Worm (Caenorhabditis elegans): ENCODE data around the gene nhr-162.

DNA sequence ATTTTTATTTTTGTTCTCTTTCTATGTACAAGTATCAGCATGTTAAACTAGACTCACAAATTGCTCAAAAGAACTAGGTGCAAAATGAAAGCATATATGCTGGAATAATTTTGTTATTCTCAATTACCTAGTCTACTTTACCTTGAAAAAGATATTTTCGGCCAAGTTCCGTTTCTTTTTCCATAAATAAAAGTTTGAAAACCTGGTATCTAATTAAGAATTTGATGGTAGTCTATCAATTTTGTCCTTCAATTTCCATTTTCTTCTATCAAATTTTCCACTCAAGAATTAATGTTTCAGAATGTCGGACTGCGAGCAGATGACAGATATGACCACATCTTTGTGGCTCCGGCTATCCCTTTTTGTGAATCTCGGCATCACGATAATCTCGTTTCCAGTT is 12.2 kb upstream of the nhr-162 start, which contains the start of gene srab-4:
- TF ChIP-seq D2030.7 (GFP tag; IDR thresholded peaks at IDR 0.05): no peak
- no peak for TF ChIP-seq rpc-1 (optimal IDR thresholded peaks at IDR 0.05)
- TF ChIP-seq rpc-1 (tag; optimal IDR thresholded peaks at IDR 0.05): no peak
- no peak for TF ChIP-seq lag-1 (GFP tag; IDR thresholded peaks at IDR 0.05)
- TF ChIP-seq snpc-4 (GFP tag; optimal IDR thresholded peaks at IDR 0.05): no peak
- no peak for TF ChIP-seq snpc-4 (tag; optimal IDR thresholded peaks at IDR 0.05)
- no peak for TF ChIP-seq mcd-1 (GFP tag; IDR thresholded peaks at IDR 0.05)
- no peak for TF ChIP-seq Y53F4B.3 (GFP tag; IDR thresholded peaks at IDR 0.05)
- TF ChIP-seq hlh-26 (GFP tag; conservative IDR thresholded peaks at IDR 0.05): no peak
- TF ChIP-seq nhr-179 (tag; optimal IDR thresholded peaks at IDR 0.05): no peak
- TF ChIP-seq ccch-3 (GFP tag; optimal IDR thresholded peaks at IDR 0.05): no peak
- no peak for TF ChIP-seq hsf-1 (GFP tag; IDR thresholded peaks at IDR 0.05)
- no peak for TF ChIP-seq mxl-1 (tag; optimal IDR thresholded peaks at IDR 0.05)

Data from whole organism, young adult.